Worm (Caenorhabditis elegans) whole organism, L4/young adult: ENCODE results near the gene F19G12.9.

Experiments
- W03F9.2 ChIP-seq: fragments of 150-350 bp; optimal IDR thresholded peaks from 2 replicates; lab custom pipeline; 2014; ENCODE audit warnings: missing biosample characterization, missing genetic modification characterization
- dao-5 ChIP-seq: sonication (generic microtip); optimal IDR thresholded peaks from 2 replicates; lab custom pipeline; 2016; ENCODE audit warnings: missing genotype, missing genetic modification characterization, moderate library complexity, missing compliant biosample characterization
- him-1 ChIP-seq: sonication (generic microtip); optimal IDR thresholded peaks from 2 replicates; lab custom pipeline; 2016; ENCODE audit warnings: missing genotype, missing genetic modification reagents, missing genetic modification characterization, missing compliant biosample characterization

DNA sequence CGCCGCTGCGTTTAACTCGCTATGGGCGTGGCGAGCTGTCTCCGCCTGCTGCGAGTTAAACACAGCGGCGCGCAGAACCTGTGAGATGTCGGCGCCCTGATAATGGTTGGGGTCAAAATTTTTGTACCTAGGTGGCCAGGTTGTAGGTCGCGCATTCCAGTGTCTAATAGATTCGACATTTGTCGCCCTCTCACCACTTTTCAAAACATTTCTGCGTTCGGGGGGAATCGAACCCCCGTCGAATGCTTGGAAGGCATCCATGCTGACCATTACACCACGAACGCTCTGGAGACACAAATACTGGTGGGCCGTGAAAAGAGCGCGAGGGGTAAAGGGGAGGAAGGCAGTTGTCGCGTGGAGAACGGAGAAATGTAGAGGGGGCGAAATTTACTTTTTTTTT, 39.6 kb upstream of the F19G12.9 start:
- TF ChIP-seq him-1 (tag; lab: Kevin White, UChicago) (no peak), dao-5 (tag; lab: Kevin White, UChicago) (peak; percentile 81), W03F9.2 (tag; lab: Kevin White, UChicago) (peak; percentile 21)
